Worm (Caenorhabditis elegans): ENCODE data around the gene Y6E2A.4.

Y6E2A.4 gene

DNA sequence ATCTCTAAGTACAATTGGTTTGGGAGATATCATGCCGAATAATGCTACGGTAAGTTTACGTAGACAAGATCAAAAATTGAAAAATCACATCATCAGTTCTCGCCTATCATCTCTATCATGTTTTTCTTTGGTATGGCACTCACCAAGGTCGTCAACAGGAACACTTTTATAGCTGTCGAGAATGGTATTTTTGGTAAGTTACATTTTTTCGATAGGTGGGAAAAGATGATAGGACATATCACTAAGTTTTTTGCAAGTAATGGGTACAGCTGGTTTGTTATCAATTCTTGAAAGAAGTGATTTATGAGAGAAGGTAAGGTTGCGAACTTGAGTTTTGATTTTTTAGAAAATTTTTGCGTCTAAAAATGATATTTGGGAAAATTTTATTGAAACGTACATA lies 8.6 kb downstream of the Y6E2A.4 start:
- TF ChIP-seq unc-62 (GFP tag; optimal IDR thresholded peaks at IDR 0.05) (no peak), blmp-1 (tag; optimal IDR thresholded peaks at IDR 0.05) (no peak), M03D4.4 (tag; optimal IDR thresholded peaks at IDR 0.05) (no peak), nhr-12 (tag; optimal IDR thresholded peaks at IDR 0.05) (no peak), nhr-28 (tag; optimal IDR thresholded peaks at IDR 0.05) (no peak), nhr-2 (tag; optimal IDR thresholded peaks at IDR 0.05) (no peak), tbx-8 (GFP tag; optimal IDR thresholded peaks at IDR 0.05) (no peak), hlh-1 (tag; optimal IDR thresholded peaks at IDR 0.05) (no peak), elt-1 (tag; optimal IDR thresholded peaks at IDR 0.05; ENCODE audit: borderline replicate concordance, insufficient read depth) (no peak)

DNA sequence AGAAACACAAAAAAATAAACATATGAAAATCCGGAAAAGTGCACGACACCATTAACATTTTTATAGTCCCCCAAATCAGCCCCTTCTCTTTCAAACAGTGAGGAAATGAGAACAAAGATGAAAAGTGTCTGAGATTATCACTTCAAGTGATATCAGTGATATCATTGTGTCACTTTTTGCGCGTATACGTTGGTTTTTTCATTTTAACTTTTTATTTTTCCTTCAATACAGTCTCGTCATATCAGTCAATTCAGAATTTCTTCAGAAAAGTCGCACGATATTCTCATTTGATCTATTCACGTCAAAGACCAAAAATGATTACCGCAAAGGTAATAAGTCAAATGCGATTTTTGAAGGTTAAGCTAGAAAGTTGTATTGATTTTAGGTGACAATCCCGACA lies 11.8 kb downstream of the Y6E2A.4 start, which contains the start of gene twk-34:
twk-34 (plus strand) TSS at position 216 of the 400 bp plus-strand sequence.
- TF ChIP-seq ham-2 (GFP tag; optimal IDR thresholded peaks at IDR 0.05) (no peak), nhr-76 (tag; optimal IDR thresholded peaks at IDR 0.05) (no peak)

DNA sequence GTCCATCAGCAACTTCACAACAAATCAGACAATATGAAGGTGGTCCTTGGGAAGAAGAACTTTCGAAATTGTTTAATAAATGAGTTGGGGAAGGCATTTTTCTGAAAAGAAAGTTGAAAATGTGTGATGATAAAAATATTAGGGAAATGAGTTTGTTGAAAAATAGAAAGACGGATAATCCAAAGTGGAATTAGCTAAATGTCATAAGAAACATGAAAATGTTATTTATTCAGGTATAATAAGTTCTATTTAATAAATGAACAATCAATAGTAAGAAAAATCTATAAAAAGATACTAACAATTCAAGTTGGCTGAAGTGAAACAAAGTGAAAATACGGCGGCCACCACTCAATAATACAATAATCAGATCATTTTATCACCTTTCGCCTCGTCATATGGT lies 14.3 kb downstream of the Y6E2A.4 start, which contains the start of gene nhr-53:
nhr-53 (minus strand) TSS at position 101 of the 400 bp plus-strand sequence.
- TF ChIP-seq nhr-28 (tag; optimal IDR thresholded peaks at IDR 0.05) = no peak
- TF ChIP-seq mab-5 (tag; optimal IDR thresholded peaks at IDR 0.05) = no peak

DNA sequence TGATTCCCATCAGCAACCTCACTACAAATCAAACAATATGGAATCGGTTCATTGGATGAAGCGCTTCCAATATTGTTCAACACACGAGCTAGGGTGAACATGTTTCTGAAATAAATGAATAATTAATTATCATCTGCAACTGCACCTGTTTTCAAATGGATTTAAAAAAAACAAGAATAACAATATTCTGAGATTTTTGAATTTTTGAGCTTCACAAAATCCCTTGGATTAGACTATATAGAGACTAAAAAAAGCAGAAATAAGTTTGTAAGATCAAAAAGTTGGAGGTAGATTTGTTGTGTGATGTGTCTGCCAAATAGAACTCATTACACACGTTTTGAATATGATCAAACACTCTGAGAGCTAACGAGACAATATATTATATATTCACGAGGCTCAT lies 16.8 kb downstream of the Y6E2A.4 start, which contains the start of gene nhr-199:
nhr-199 (minus strand) TSS at position 101 of the 400 bp plus-strand sequence.
- TF ChIP-seq mab-5 (tag; optimal IDR thresholded peaks at IDR 0.05) (no peak), unc-39 (tag; optimal IDR thresholded peaks at IDR 0.05) (no peak), sem-2 (GFP tag; optimal IDR thresholded peaks at IDR 0.05) (no peak), nhr-2 (tag; optimal IDR thresholded peaks at IDR 0.05) (no peak), lsy-2 (tag; optimal IDR thresholded peaks at IDR 0.05) (no peak)

DNA sequence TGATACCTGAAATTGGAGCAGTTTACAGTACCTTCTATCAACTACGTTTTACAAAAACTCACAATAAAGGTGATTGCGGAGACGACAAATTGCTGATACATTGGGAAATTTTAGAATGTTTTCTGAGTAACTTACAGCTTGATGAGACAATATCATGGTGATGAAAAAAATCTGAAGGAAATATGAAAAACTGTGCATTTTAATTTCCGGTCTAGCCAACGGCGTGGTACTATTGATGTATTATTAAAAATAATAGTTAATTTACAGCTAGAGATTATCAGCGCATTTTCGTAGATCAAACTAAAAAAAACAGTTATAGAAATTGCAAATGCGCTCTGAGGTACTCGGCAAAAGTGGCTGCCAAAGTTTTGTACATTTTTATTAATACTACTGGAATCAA lies 18.5 kb downstream of the Y6E2A.4 start, which contains the start of gene srx-29:
srx-29 (minus strand) TSS at position 101 of the 400 bp plus-strand sequence.
- TF ChIP-seq ceh-83 (GFP tag; optimal IDR thresholded peaks at IDR 0.05) (no peak), hlh-1 (tag; optimal IDR thresholded peaks at IDR 0.05) (no peak), ceh-43 (GFP tag; optimal IDR thresholded peaks at IDR 0.05) (no peak), nhr-237 (tag; optimal IDR thresholded peaks at IDR 0.05) (no peak), nhr-76 (tag; optimal IDR thresholded peaks at IDR 0.05) (no peak), flh-1 (GFP tag; optimal IDR thresholded peaks at IDR 0.05) (no peak), drap-1 (GFP tag; optimal IDR thresholded peaks at IDR 0.05) (no peak), elt-3 (tag; optimal IDR thresholded peaks at IDR 0.05) (no peak), sptf-1 (tag; optimal IDR thresholded peaks at IDR 0.05) (no peak), sem-2 (GFP tag; optimal IDR thresholded peaks at IDR 0.05) (no peak), zip-8 (tag; optimal IDR thresholded peaks at IDR 0.05) (no peak), lin-32 (GFP tag; optimal IDR thresholded peaks at IDR 0.05) (no peak), cnd-1 (tag; optimal IDR thresholded peaks at IDR 0.05) (no peak), lin-13 (tag; optimal IDR thresholded peaks at IDR 0.05) (no peak), unc-39 (tag; optimal IDR thresholded peaks at IDR 0.05) (no peak), blmp-1 (tag; optimal IDR thresholded peaks at IDR 0.05) (no peak), ham-2 (GFP tag; optimal IDR thresholded peaks at IDR 0.05) (no peak), ces-1 (GFP tag; optimal IDR thresholded peaks at IDR 0.05) (no peak), nhr-28 (tag; optimal IDR thresholded peaks at IDR 0.05) (no peak), unc-62 (GFP tag; optimal IDR thresholded peaks at IDR 0.05) (no peak)

DNA sequence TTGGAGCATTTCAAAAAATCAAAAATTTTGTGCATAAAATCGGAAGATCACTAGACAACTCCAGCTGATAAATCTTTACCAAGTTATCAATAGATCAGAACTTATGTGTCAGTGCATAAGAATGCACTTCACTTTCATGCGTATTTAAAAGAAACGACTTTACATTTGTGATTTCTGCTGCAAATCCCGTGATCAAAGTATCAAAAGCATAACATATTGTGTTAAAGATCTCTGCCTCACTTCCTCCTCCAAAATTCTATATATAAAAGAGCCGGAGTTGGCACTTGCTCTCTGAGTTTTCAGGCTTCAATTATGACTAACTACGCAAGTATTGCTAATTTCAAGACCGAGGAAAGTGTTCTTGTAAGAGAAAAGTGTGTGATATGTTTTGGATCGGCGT lies 22.9 kb downstream of the Y6E2A.4 start, which contains the start of gene nhr-198:
nhr-198 (plus strand) TSS at position 313 of the 400 bp plus-strand sequence.
- TF ChIP-seq drap-1 (GFP tag; optimal IDR thresholded peaks at IDR 0.05) (no peak), flh-1 (GFP tag; optimal IDR thresholded peaks at IDR 0.05) (no peak), blmp-1 (tag; optimal IDR thresholded peaks at IDR 0.05) (no peak), nhr-28 (tag; optimal IDR thresholded peaks at IDR 0.05) (no peak)

DNA sequence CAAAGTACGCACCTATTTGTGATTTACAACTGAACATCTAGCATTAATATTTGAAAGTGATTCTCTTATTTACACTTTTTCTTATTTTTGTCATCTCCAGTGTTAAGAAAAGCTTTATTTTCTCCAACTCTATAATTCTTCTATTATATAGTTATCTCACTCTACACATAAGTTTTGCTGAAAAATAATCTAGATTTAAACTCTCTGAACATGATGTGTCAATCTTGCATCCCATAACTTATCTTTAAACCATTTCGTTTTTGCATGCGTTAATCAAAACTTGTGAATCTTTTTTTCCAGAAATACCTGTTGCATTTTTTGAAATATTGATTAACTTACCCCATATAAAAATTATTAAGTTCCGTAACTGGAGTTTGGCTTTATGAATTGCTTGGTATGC lies 26.6 kb downstream of the Y6E2A.4 start, which contains the start of gene nhr-268:
nhr-268 (plus strand) TSS at position 301 of the 400 bp plus-strand sequence.
- TF ChIP-seq nhr-237 (tag; optimal IDR thresholded peaks at IDR 0.05) = no peak
- TF ChIP-seq nhr-76 (tag; optimal IDR thresholded peaks at IDR 0.05) = no peak
- no peak for TF ChIP-seq unc-39 (tag; optimal IDR thresholded peaks at IDR 0.05)
- no peak for TF ChIP-seq nhr-28 (tag; optimal IDR thresholded peaks at IDR 0.05)
- no peak for TF ChIP-seq snpc-4 (tag; optimal IDR thresholded peaks at IDR 0.05)
- no peak for TF ChIP-seq nhr-2 (tag; optimal IDR thresholded peaks at IDR 0.05)
- no peak for TF ChIP-seq ces-1 (GFP tag; optimal IDR thresholded peaks at IDR 0.05)
- TF ChIP-seq tbx-8 (GFP tag; optimal IDR thresholded peaks at IDR 0.05) = no peak
- no peak for TF ChIP-seq nhr-12 (tag; optimal IDR thresholded peaks at IDR 0.05)
- no peak for TF ChIP-seq bed-3 (GFP tag; optimal IDR thresholded peaks at IDR 0.05)
- no peak for TF ChIP-seq ceh-43 (GFP tag; optimal IDR thresholded peaks at IDR 0.05)

All from whole organism, mixed stage, embryonic.